Fruit fly (Drosophila melanogaster) whole organism, wandering third instar larva: ENCODE data around the gene CG14153.

Source experiments
- Hr83 ChIP-seq: fragments of 200-300 bp; sonication (Bioruptor generic); optimal IDR thresholded peaks from 2 replicates; lab custom pipeline; 2016; ENCODE audit warnings: missing biosample characterization, mild to moderate bottlenecking, missing genetic modification characterization, moderate library complexity; ENCODE audit not compliant: poor library complexity, severe bottlenecking
- fru ChIP-seq: fragments of 200-800 bp; sonication (Bioruptor generic); optimal IDR thresholded peaks from 3 replicates; lab custom pipeline; 2016; ENCODE audit warnings: missing biosample characterization, mild to moderate bottlenecking, missing genetic modification characterization

DNA sequence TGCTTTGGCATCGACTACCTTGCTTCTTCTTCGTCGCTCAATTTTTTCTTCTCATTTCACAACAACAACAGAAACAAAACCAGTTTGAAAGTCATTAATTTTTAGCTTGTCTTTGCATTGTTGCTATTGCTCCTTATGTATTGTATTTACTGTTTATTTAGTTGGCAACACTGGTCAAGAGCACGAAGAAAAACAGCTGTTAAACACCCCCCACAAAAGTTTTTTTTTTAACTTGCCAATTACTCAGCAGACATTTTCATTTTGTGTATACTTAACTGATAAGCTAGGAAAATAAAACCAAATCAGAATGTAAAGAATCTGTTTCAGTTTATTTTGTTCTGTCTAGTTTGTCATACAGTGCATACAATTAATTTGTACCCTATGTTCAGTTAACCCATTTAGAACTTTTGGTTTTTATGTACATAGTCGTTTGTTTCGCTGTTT lies 36.4 kb downstream of the CG14153 start:
- TF ChIP-seq Hr83 (no peak), fru (GFP tag; lab: Kevin White, UChicago) (no peak)
